Fruit fly (Drosophila melanogaster) whole organism, prepupa: ENCODE results near the gene CG3526.

Experiments used
- CG31627 ChIP-seq: fragments of 200-800 bp; sonication (Bioruptor generic); optimal IDR thresholded peaks from 3 replicates; lab custom pipeline; 2016; ENCODE audit warnings: missing biosample characterization, missing genetic modification characterization
- CG6792 ChIP-seq: fragments of 200-800 bp; sonication (Bioruptor generic); optimal IDR thresholded peaks from 3 replicates; lab custom pipeline; 2016; ENCODE audit warnings: missing biosample characterization, missing genetic modification characterization
- CG6854 ChIP-seq: fragments of 200-800 bp; sonication (Bioruptor generic); optimal IDR thresholded peaks from 2 replicates; lab custom pipeline; 2017; ENCODE audit warnings: missing biosample characterization, mild to moderate bottlenecking, missing genetic modification characterization
- CG8632 ChIP-seq: fragments of 200-800 bp; sonication (Bioruptor generic); optimal IDR thresholded peaks from 3 replicates; lab custom pipeline; 2016; ENCODE audit warnings: missing biosample characterization, missing genetic modification characterization
- esn ChIP-seq: fragments of 200-800 bp; sonication (Bioruptor generic); optimal IDR thresholded peaks from 2 replicates; lab custom pipeline; 2016; ENCODE audit warnings: missing biosample characterization, mild to moderate bottlenecking, missing genetic modification characterization, moderate library complexity

DNA sequence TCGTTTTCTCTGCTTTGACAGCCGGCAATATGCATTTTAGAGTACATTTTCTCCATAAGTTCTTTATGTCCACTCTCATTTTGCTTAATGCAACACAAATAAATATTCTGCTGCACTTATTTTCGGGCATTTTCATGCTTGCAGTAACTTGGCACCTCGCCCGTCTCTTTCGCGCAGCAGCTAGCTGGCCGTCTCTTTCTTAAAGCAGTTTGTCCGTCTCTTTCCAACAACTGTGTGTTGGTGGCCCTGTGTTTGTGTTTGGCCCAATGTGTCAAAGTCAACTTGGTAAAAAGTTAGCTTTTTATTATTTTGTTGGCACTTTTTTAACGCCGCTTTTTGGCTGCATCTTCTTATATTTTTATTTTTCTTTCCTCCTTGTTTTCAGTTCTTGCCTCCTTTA lies 13.5 kb upstream of the CG3526 start:
- TF ChIP-seq CG6854 (GFP tag; lab: Kevin White, UChicago) (no peak), CG6792 (GFP tag; lab: Kevin White, UChicago) (no peak), CG8632 (no peak), CG31627 (GFP tag; lab: Kevin White, UChicago) (no peak), esn (GFP tag; lab: Kevin White, UChicago) (no peak)
